Fruit fly (Drosophila melanogaster): ENCODE measurements around the gene Cyp28c1.

Gene Cyp28c1

DNA sequence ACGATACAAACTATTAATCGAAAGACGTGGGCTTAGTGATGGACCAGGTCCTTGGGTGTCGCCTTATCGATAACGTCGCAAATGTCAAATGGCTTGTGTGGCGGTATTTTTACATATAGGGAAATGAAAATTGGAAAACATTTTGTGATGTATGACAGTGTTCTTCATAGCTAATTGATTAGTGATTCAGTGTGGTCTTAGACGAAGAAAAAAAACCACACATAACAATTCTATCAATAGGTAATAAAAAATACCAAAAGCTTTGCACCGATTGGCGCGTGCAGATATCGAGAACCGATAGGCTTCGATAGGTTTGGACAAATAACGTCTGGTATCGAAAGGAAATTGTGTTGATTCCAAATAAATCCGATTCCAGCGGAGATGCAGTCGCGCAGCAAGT lies 29.5 kb downstream of the Cyp28c1 start, which contains the start of the genes Nrd1 and CG1847:
Nrd1 (minus strand) TSS at position 28 of the 400 bp plus-strand sequence.
CG1847 (plus strand) TSS at position 305 of the 400 bp plus-strand sequence.
- TF ChIP-seq Sin3A (optimal IDR thresholded peaks at IDR 0.05) (no peak), psq (optimal IDR thresholded peaks at IDR 0.05) (no peak), Myc (optimal IDR thresholded peaks at IDR 0.05) (no peak), insv (optimal IDR thresholded peaks at IDR 0.05) (no peak), ttk (optimal IDR thresholded peaks at IDR 0.05) (no peak), h (optimal IDR thresholded peaks at IDR 0.05) (no peak)

DNA sequence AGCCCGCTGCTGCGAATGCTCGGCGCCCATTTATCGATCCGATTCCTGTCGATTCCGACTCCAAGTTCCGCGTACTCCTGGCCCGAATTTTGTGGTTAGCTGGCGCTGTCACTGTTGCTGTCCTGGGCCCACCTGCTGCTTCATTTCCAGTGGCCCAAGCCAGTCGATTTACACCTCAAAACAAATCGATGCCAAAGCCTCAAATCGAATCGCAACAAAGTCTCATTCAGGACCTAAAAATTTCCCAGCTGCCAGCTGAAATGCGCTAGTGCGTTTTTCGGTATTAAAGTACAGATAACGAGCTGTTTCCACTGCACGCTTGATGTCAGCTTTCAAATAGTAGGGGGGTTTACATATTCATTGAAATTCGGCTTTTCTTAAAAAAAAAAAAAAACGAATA lies 33.1 kb downstream of the Cyp28c1 start, which contains the start of gene BORCS5:
BORCS5 (minus strand) TSS at position 263 of the 400 bp plus-strand sequence.
- TF ChIP-seq Myc (optimal IDR thresholded peaks at IDR 0.05): no peak
- no peak for TF ChIP-seq ttk (optimal IDR thresholded peaks at IDR 0.05)
- TF ChIP-seq psq (optimal IDR thresholded peaks at IDR 0.05): no peak
- no peak for TF ChIP-seq insv (optimal IDR thresholded peaks at IDR 0.05)
- no peak for TF ChIP-seq h (optimal IDR thresholded peaks at IDR 0.05)
- no peak for TF ChIP-seq Sin3A (optimal IDR thresholded peaks at IDR 0.05)

DNA sequence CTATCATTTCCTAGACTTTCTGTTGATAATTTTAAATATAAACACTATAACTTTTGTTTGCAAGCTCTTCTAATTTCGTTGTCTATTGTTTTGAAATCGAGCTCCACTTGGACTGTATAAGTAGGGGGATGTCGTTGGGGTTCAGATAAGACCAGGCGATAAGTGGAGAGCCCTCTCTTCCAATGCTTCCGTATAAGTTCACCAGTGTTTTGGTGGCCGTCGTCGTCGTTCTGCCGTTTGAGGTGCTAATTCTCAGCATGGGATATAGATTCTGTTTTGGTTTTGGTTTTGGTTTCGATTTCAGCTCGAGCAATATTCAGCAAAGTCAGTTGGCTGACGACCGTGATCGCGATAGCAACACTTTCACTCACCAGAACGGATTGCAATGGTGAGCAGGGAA lies 33.7 kb downstream of the Cyp28c1 start, which contains the start of gene CG15739:
CG15739 (plus strand) TSS at position 204 of the 400 bp plus-strand sequence.
- TF ChIP-seq ttk (optimal IDR thresholded peaks at IDR 0.05): no peak
- TF ChIP-seq Sin3A (optimal IDR thresholded peaks at IDR 0.05): no peak
- no peak for TF ChIP-seq psq (optimal IDR thresholded peaks at IDR 0.05)
- TF ChIP-seq Myc (optimal IDR thresholded peaks at IDR 0.05): no peak
- no peak for TF ChIP-seq h (optimal IDR thresholded peaks at IDR 0.05)
- TF ChIP-seq insv (optimal IDR thresholded peaks at IDR 0.05): no peak

DNA sequence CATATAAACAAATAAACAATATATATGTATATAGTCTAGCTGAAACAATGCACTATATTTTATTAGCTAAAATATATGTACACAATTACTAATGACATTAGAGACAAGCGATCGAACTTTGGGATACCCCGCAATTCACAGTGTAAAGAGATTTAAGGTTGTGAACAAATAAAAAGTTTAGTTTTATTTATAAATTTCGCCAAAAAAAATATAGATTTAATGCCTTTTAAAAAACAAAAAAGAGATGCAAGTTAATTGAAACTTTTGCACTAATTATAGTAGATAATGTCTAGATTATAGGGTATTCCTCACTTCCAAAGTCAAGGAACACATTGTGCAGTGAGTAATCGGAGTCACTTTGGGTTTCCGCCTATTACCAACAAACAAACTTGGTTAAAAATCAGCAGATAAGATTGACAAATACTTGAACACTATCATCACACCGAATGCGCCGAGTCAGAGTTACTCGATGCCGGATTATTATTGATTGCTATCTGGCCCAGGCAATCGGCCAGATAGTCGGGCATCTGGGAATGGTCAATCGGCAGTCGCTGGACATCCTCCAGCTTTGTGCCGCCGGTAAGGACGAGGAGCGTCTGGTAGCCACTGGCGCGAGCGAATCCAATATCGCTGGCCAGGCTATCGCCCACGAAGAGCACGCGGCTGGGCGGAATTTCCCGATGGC lies 35.9 kb downstream of the Cyp28c1 start:
- TF ChIP-seq ttk (optimal IDR thresholded peaks at IDR 0.05) (no peak), h (optimal IDR thresholded peaks at IDR 0.05) (no peak), Sin3A (optimal IDR thresholded peaks at IDR 0.05) (no peak), Myc (optimal IDR thresholded peaks at IDR 0.05) (no peak), insv (optimal IDR thresholded peaks at IDR 0.05) (no peak), psq (optimal IDR thresholded peaks at IDR 0.05) (no peak)

DNA sequence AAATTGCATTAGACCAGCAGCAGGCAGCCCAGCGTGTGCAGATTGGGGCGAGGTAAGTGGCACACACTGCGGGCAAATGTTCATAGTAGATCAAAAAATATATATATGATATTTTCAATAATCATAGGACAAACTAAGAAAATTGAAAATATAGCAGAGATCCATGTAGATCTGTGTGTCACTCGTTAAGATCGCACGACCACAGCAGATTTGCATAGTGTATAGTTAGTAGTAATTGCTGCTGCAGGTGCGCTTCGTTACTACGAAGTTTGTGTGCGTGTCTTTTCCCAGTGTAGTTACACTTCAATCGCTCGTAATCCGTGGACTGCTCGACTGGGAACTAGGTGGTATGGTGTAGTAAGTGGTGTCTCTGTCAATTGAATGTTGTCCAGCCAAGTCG lies 37.8 kb downstream of the Cyp28c1 start, which contains the start of gene CG10352:
CG10352 (minus strand) TSS at position 4 of the 400 bp plus-strand sequence.
- TF ChIP-seq psq (optimal IDR thresholded peaks at IDR 0.05) (no peak), Sin3A (optimal IDR thresholded peaks at IDR 0.05) (no peak), Myc (optimal IDR thresholded peaks at IDR 0.05) (no peak), ttk (optimal IDR thresholded peaks at IDR 0.05) (no peak), h (optimal IDR thresholded peaks at IDR 0.05) (no peak), insv (optimal IDR thresholded peaks at IDR 0.05) (no peak)

DNA sequence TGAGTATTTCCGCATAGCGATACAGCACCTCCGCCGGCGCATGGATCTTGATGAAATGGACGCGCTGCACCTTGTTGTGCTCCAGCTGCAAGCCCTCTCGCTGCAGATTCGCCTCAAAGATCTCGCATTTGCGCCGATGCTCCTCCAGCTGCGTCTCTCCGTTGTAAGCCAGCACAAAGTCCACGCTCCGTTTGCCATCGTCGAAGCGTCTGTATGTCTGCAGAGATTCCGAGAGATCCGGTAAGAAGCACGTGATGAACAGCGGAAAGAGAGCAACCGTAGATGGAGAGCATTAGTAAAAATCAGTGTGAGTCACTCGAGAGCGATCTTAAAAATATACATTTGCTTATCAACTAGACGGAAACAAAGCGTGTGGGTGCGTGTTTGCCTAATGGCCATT lies 42.3 kb downstream of the Cyp28c1 start:
- TF ChIP-seq Myc (optimal IDR thresholded peaks at IDR 0.05): no peak
- no peak for TF ChIP-seq psq (optimal IDR thresholded peaks at IDR 0.05)
- no peak for TF ChIP-seq insv (optimal IDR thresholded peaks at IDR 0.05)
- no peak for TF ChIP-seq ttk (optimal IDR thresholded peaks at IDR 0.05)
- no peak for TF ChIP-seq Sin3A (optimal IDR thresholded peaks at IDR 0.05)
- no peak for TF ChIP-seq h (optimal IDR thresholded peaks at IDR 0.05)

DNA sequence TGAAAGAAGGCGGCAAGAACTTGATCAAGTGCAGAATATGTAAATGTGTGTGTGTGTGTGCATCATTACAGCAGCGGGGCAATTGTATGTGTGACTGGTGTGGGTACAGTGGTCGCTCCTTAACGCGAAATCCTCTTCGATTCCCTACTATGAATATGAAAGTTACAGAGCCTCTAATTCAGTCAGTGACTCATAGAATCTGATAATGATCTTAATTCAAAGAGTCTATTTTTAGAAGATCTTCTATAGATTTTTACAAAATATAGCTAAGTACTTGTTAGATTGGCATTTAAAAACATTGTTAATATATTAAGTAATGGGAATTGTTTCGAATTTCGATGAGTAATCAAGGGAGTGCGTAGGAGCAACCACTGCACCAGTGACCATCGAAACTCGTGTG lies 43.0 kb downstream of the Cyp28c1 start:
- TF ChIP-seq Myc (optimal IDR thresholded peaks at IDR 0.05): no peak
- no peak for TF ChIP-seq insv (optimal IDR thresholded peaks at IDR 0.05)
- no peak for TF ChIP-seq ttk (optimal IDR thresholded peaks at IDR 0.05)
- no peak for TF ChIP-seq psq (optimal IDR thresholded peaks at IDR 0.05)
- no peak for TF ChIP-seq Sin3A (optimal IDR thresholded peaks at IDR 0.05)
- TF ChIP-seq h (optimal IDR thresholded peaks at IDR 0.05): no peak

DNA sequence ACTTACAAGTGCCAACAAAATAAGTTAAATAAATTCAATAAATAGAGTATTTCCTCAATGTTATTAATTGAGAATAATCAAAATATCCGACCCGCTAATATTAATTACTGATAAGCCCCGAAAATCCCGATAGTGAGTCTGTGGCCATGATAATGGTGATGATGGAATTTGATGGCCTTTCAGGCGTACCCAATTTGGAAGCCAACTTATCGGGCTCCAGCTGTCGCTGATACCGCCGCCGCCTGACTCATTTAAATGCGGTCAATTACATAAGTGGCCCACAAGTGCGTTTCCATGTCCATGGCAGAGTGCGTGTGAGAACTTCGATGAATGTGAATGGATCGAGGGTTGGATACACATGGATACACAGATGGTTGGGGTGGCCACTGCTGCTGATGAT lies 44.7 kb downstream of the Cyp28c1 start:
- TF ChIP-seq h (optimal IDR thresholded peaks at IDR 0.05) (no peak), Myc (optimal IDR thresholded peaks at IDR 0.05) (no peak), Sin3A (optimal IDR thresholded peaks at IDR 0.05) (no peak), insv (optimal IDR thresholded peaks at IDR 0.05) (no peak), psq (optimal IDR thresholded peaks at IDR 0.05) (no peak), ttk (optimal IDR thresholded peaks at IDR 0.05) (no peak)

DNA sequence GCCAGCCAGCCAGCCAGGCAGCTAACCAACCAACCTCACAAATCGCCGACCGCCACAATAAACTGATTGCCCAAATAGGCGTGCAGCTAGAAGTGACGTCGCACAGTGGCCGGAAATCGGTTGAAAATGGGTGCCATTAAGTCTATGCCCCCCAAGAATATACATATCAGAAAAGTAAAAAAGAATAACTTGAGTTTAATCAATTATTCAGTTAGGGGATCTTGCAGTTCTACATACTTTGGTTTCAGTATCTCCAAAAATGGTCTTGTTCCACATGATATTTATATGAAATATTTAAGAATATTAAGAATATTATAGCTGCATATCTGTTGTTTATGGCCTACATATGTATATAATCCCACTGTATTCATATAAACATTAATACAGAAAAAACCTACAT lies 45.9 kb downstream of the Cyp28c1 start:
- TF ChIP-seq Sin3A (optimal IDR thresholded peaks at IDR 0.05) (no peak), h (optimal IDR thresholded peaks at IDR 0.05) (no peak), insv (optimal IDR thresholded peaks at IDR 0.05) (no peak), Myc (optimal IDR thresholded peaks at IDR 0.05) (no peak), ttk (optimal IDR thresholded peaks at IDR 0.05) (no peak), psq (optimal IDR thresholded peaks at IDR 0.05) (no peak)

DNA sequence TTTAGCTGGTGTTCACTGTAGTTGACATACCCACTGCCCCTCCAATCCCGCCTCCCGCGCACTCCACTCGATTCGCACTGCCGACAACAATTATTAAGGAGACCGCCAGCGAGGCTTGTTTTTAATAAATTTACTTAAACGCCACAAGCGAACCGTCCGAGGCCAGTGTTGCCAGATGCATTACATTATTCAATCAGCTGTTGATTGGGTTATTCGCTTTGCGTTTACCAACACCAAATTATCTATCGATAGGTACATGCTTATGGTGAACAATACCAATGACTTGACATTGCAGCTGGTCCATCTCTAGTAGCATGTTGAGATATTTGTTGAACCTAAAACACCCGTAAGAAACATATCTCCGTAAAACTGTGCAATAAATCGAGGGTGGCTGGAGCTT lies 47.6 kb downstream of the Cyp28c1 start, which contains the start of the genes CG10353 and SelG:
CG10353 (minus strand) TSS at position 187 of the 400 bp plus-strand sequence.
SelG (plus strand) TSS at position 309 of the 400 bp plus-strand sequence.
- TF ChIP-seq Sin3A (optimal IDR thresholded peaks at IDR 0.05) (no peak), h (optimal IDR thresholded peaks at IDR 0.05) (no peak), psq (optimal IDR thresholded peaks at IDR 0.05) (no peak), ttk (optimal IDR thresholded peaks at IDR 0.05) (no peak), Myc (optimal IDR thresholded peaks at IDR 0.05) (no peak), insv (optimal IDR thresholded peaks at IDR 0.05) (no peak)

DNA sequence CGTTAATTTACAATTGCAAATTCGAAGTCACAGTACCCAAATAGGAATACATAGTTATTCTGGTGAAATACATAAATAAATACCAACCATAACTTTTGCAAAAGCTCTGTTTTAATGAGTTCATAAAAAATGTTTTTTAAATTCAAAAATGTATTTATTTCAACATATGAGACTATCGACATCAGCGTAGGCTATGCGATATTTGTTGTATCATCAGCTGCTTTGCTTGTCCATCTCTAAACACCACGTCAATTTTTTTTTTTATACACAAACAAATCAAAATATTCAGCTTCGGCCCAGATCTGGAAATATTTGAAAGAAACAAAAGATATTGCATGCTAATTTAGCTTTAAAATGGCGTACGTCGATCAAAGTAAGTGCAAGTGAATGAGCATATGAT lies 48.7 kb downstream of the Cyp28c1 start, which contains the start of gene CG1840:
CG1840 (plus strand) TSS at position 211 of the 400 bp plus-strand sequence.
- TF ChIP-seq ttk (optimal IDR thresholded peaks at IDR 0.05): no peak
- TF ChIP-seq insv (optimal IDR thresholded peaks at IDR 0.05): no peak
- no peak for TF ChIP-seq Sin3A (optimal IDR thresholded peaks at IDR 0.05)
- TF ChIP-seq psq (optimal IDR thresholded peaks at IDR 0.05): no peak
- TF ChIP-seq h (optimal IDR thresholded peaks at IDR 0.05): no peak
- no peak for TF ChIP-seq Myc (optimal IDR thresholded peaks at IDR 0.05)

Measured in Kc167 (cell line).